Fruit fly (Drosophila melanogaster) whole organism, embryonic: Measurements from ENCODE around the gene D1.

ENCODE experiments used
- Asciz ChIP-seq: fragments of 200-800 bp; sonication (Bioruptor generic); optimal IDR thresholded peaks from 2 replicates; lab custom pipeline; 2017; ENCODE audit warnings: missing biosample characterization, mild to moderate bottlenecking, missing genetic modification characterization, missing genetic modification reagents
- Bdp1 ChIP-seq: fragments of 200-800 bp; sonication (Bioruptor generic); optimal IDR thresholded peaks from 3 replicates; lab custom pipeline; 2016; ENCODE audit warnings: missing biosample characterization, missing genetic modification characterization
- BtbVII ChIP-seq: fragments of 200-800 bp; sonication (Bioruptor generic); optimal IDR thresholded peaks from 3 replicates; lab custom pipeline; 2017; ENCODE audit warnings: missing biosample characterization, mild to moderate bottlenecking, missing genetic modification characterization
- CG10147 ChIP-seq: fragments of 200-800 bp; sonication (Bioruptor generic); optimal IDR thresholded peaks from 2 replicates; lab custom pipeline; 2019; ENCODE audit warnings: missing biosample characterization, mild to moderate bottlenecking, missing genetic modification characterization, moderate library complexity
- CG10431 ChIP-seq: fragments of 200-800 bp; sonication (Bioruptor generic); optimal IDR thresholded peaks from 3 replicates; lab custom pipeline; 2018; ENCODE audit warnings: missing biosample characterization, mild to moderate bottlenecking, missing genetic modification characterization
- CG11696 ChIP-seq: fragments of 200-800 bp; sonication (Bioruptor generic); IDR thresholded peaks from 2 replicates; pipeline ENCODE4 v1.3.6; 2022; ENCODE audit warnings: missing biosample characterization, missing genetic modification characterization
- CG12071 ChIP-seq: fragments of 200-800 bp; sonication (Bioruptor generic); optimal IDR thresholded peaks from 3 replicates; lab custom pipeline; 2018; ENCODE audit warnings: missing biosample characterization, mild to moderate bottlenecking, missing genetic modification characterization
- CG14860 ChIP-seq: fragments of 200-800 bp; sonication (Bioruptor generic); IDR thresholded peaks from 3 replicates; pipeline ENCODE4 v1.3.6; 2022; ENCODE audit warnings: missing biosample characterization, missing genetic modification characterization; ENCODE audit not compliant: partially characterized antibody
- CG15479 ChIP-seq: fragments of 200-800 bp; sonication (Bioruptor generic); optimal IDR thresholded peaks from 3 replicates; lab custom pipeline; 2019; ENCODE audit warnings: missing biosample characterization, mild to moderate bottlenecking, missing genetic modification characterization, moderate library complexity
- CG16779 ChIP-seq: fragments of 200-800 bp; sonication (Bioruptor generic); IDR thresholded peaks from 2 replicates; pipeline ENCODE4 v1.3.6; 2022; ENCODE audit warnings: missing biosample characterization, missing genetic modification characterization
- CG16813 ChIP-seq: fragments of 200-800 bp; sonication (Bioruptor generic); IDR thresholded peaks from 3 replicates; pipeline ENCODE4 v1.3.6; 2022; ENCODE audit warnings: missing biosample characterization, missing genetic modification characterization; ENCODE audit not compliant: partially characterized antibody
- CG18476 ChIP-seq: fragments of 200-800 bp; sonication (Bioruptor generic); optimal IDR thresholded peaks from 2 replicates; lab custom pipeline; 2016; ENCODE audit warnings: missing biosample characterization, mild to moderate bottlenecking, missing genetic modification characterization
- CG18599 ChIP-seq: fragments of 200-800 bp; sonication (Bioruptor generic); optimal IDR thresholded peaks from 3 replicates; lab custom pipeline; 2017; ENCODE audit warnings: missing biosample characterization, missing genetic modification characterization, mild to moderate bottlenecking, moderate library complexity, missing genetic modification reagents
- CG18619 ChIP-seq: fragments of 200-800 bp; sonication (Bioruptor generic); optimal IDR thresholded peaks from 3 replicates; lab custom pipeline; 2017; ENCODE audit warnings: missing biosample characterization, mild to moderate bottlenecking, missing genetic modification characterization
- CG32767 ChIP-seq: fragments of 200-800 bp; sonication (Bioruptor generic); IDR thresholded peaks from 2 replicates; pipeline ENCODE4 v1.3.6; 2022; ENCODE audit warnings: missing biosample characterization, missing genetic modification characterization
- CG4404 ChIP-seq: fragments of 200-800 bp; sonication (Bioruptor generic); IDR thresholded peaks from 2 replicates; pipeline ENCODE4 v1.3.6; 2022; ENCODE audit warnings: missing biosample characterization, missing genetic modification characterization
- CG5180 ChIP-seq: fragments of 200-800 bp; sonication (Bioruptor generic); optimal IDR thresholded peaks from 3 replicates; lab custom pipeline; 2017; ENCODE audit warnings: missing biosample characterization, missing genetic modification characterization, mild to moderate bottlenecking, moderate library complexity, missing genetic modification reagents
- CG6254 ChIP-seq: fragments of 200-800 bp; sonication (Bioruptor generic); optimal IDR thresholded peaks from 3 replicates; lab custom pipeline; 2017; ENCODE audit warnings: mild to moderate bottlenecking, missing biosample characterization, missing genetic modification reagents, missing genetic modification characterization
- CG7786 ChIP-seq: fragments of 200-800 bp; sonication (Bioruptor generic); optimal IDR thresholded peaks from 2 replicates; lab custom pipeline; 2016; ENCODE audit warnings: missing biosample characterization, missing genetic modification characterization
- CoRest ChIP-seq: fragments of 200-800 bp; sonication (Bioruptor generic); optimal IDR thresholded peaks from 3 replicates; lab custom pipeline; 2018; ENCODE audit warnings: missing biosample characterization, mild to moderate bottlenecking, missing genetic modification characterization, moderate library complexity
- Elba2 ChIP-seq: fragments of 200-800 bp; sonication (Bioruptor generic); optimal IDR thresholded peaks from 3 replicates; lab custom pipeline; 2016; ENCODE audit warnings: missing biosample characterization, missing genetic modification characterization
- HLH54F ChIP-seq: fragments of 200-800 bp; sonication (Bioruptor generic); optimal IDR thresholded peaks from 3 replicates; lab custom pipeline; 2016; ENCODE audit warnings: missing biosample characterization, missing genetic modification characterization
- Hmx ChIP-seq: fragments of 200-800 bp; sonication (Bioruptor generic); optimal IDR thresholded peaks from 2 replicates; lab custom pipeline; 2016; ENCODE audit warnings: missing biosample characterization, missing genetic modification characterization
- Hr39 ChIP-seq: fragments of >200 bp; optimal IDR thresholded peaks from 2 replicates; lab custom pipeline; 2017
- Opbp ChIP-seq: fragments of 200-800 bp; sonication (Bioruptor generic); IDR thresholded peaks from 3 replicates; pipeline ENCODE4 v1.3.6; 2022; ENCODE audit warnings: missing biosample characterization, missing genetic modification characterization; ENCODE audit not compliant: partially characterized antibody
- Ssrp ChIP-seq: fragments of 200-800 bp; sonication (Bioruptor generic); optimal IDR thresholded peaks from 2 replicates; lab custom pipeline; 2018; ENCODE audit warnings: missing biosample characterization, mild to moderate bottlenecking, missing genetic modification characterization, moderate library complexity
- Xrp1 ChIP-seq: fragments of 200-800 bp; sonication (Bioruptor generic); IDR thresholded peaks from 2 replicates; pipeline ENCODE4 v1.3.6; 2022; ENCODE audit warnings: missing biosample characterization, missing genetic modification characterization
- aop ChIP-seq: fragments of 200-800 bp; sonication (Bioruptor generic); IDR thresholded peaks from 2 replicates; pipeline ENCODE4 v1.3.6; 2022; ENCODE audit warnings: missing biosample characterization, missing genetic modification characterization
- ash1 ChIP-seq: fragments of 200-800 bp; sonication (Bioruptor generic); optimal IDR thresholded peaks from 2 replicates; lab custom pipeline; 2018; ENCODE audit warnings: missing biosample characterization, mild to moderate bottlenecking, missing genetic modification characterization
- cato ChIP-seq: fragments of 200-800 bp; sonication (Bioruptor generic); optimal IDR thresholded peaks from 2 replicates; lab custom pipeline; 2016; ENCODE audit warnings: missing biosample characterization, missing genetic modification characterization, borderline replicate concordance
- cg ChIP-seq: fragments of 200-800 bp; sonication (Bioruptor generic); optimal IDR thresholded peaks from 3 replicates; lab custom pipeline; 2019; ENCODE audit warnings: missing biosample characterization, mild to moderate bottlenecking, missing genetic modification characterization, moderate library complexity
- ci ChIP-seq: fragments of 200-800 bp; sonication (Bioruptor generic); IDR thresholded peaks from 3 replicates; pipeline ENCODE4 v1.3.6; 2022; ENCODE audit warnings: missing biosample characterization, missing genetic modification characterization
- corto ChIP-seq: fragments of 200-800 bp; sonication (Bioruptor generic); optimal IDR thresholded peaks from 2 replicates; lab custom pipeline; 2016; ENCODE audit warnings: missing biosample characterization, mild to moderate bottlenecking, missing genetic modification characterization, moderate library complexity
- crc ChIP-seq: fragments of 200-800 bp; sonication (Bioruptor generic); optimal IDR thresholded peaks from 2 replicates; lab custom pipeline; 2016; ENCODE audit warnings: missing biosample characterization, missing genetic modification characterization
- crp ChIP-seq, 2 experiments: fragments of 200-800 bp; sonication (Bioruptor generic); optimal IDR thresholded peaks; 2 replicates in 1 of 2; 3 replicates in 1 of 2; lab custom pipeline; 2017; ENCODE audit warnings: missing biosample characterization in 2 of 2, missing genetic modification characterization in 2 of 2, mild to moderate bottlenecking in 1 of 2, moderate library complexity in 1 of 2
- dati ChIP-seq: fragments of 200-800 bp; sonication (Bioruptor generic); IDR thresholded peaks from 2 replicates; pipeline ENCODE4 v1.3.6; 2022; ENCODE audit warnings: missing biosample characterization, missing genetic modification characterization
- gcm2 ChIP-seq: fragments of 200-800 bp; sonication (Bioruptor generic); optimal IDR thresholded peaks from 2 replicates; lab custom pipeline; 2016; ENCODE audit warnings: missing biosample characterization, missing genetic modification characterization
- gt ChIP-seq: fragments of 200-800 bp; sonication (Bioruptor generic); IDR thresholded peaks from 2 replicates; pipeline ENCODE4 v1.3.6; 2022; ENCODE audit warnings: missing biosample characterization, missing genetic modification characterization
- inv ChIP-seq: fragments of 200-800 bp; sonication (Bioruptor generic); IDR thresholded peaks from 2 replicates; pipeline ENCODE4 v1.3.6; 2022; ENCODE audit warnings: missing biosample characterization, missing genetic modification characterization; ENCODE audit not compliant: partially characterized antibody
- lab ChIP-seq: fragments of 200-800 bp; sonication (Bioruptor generic); optimal IDR thresholded peaks from 3 replicates; lab custom pipeline; 2017; ENCODE audit warnings: missing biosample characterization, missing genetic modification characterization, mild to moderate bottlenecking, moderate library complexity, missing genetic modification reagents
- nau ChIP-seq: fragments of 200-800 bp; sonication (Bioruptor generic); optimal IDR thresholded peaks from 3 replicates; lab custom pipeline; 2017; ENCODE audit warnings: missing biosample characterization, mild to moderate bottlenecking, missing genetic modification characterization, missing genetic modification reagents
- oc ChIP-seq: fragments of 200-800 bp; sonication (Bioruptor generic); optimal IDR thresholded peaks from 2 replicates; lab custom pipeline; 2018; ENCODE audit warnings: missing biosample characterization, mild to moderate bottlenecking, missing genetic modification characterization, moderate library complexity
- pzg ChIP-seq: fragments of 200-800 bp; sonication (Bioruptor generic); optimal IDR thresholded peaks from 3 replicates; lab custom pipeline; 2018; ENCODE audit warnings: missing biosample characterization, mild to moderate bottlenecking, missing genetic modification characterization, moderate library complexity
- salm ChIP-seq: fragments of 200-800 bp; sonication (Bioruptor generic); optimal IDR thresholded peaks from 2 replicates; lab custom pipeline; 2018; ENCODE audit warnings: missing biosample characterization, mild to moderate bottlenecking, missing genetic modification characterization
- sug ChIP-seq: fragments of 200-800 bp; optimal IDR thresholded peaks from 2 replicates; lab custom pipeline; 2019; ENCODE audit warnings: missing biosample characterization, mild to moderate bottlenecking, missing genetic modification characterization, moderate library complexity
- tgo ChIP-seq: fragments of 200-800 bp; sonication (Bioruptor generic); IDR thresholded peaks from 3 replicates; pipeline ENCODE4 v1.3.6; 2022; ENCODE audit warnings: missing biosample characterization, missing genetic modification characterization
- tup ChIP-seq: fragments of 200-800 bp; sonication (Bioruptor generic); optimal IDR thresholded peaks from 2 replicates; lab custom pipeline; 2016; ENCODE audit warnings: missing biosample characterization, mild to moderate bottlenecking, missing genetic modification characterization, moderate library complexity
- unpg ChIP-seq: fragments of 200-800 bp; sonication (Bioruptor generic); optimal IDR thresholded peaks from 3 replicates; lab custom pipeline; 2018; ENCODE audit warnings: missing biosample characterization, mild to moderate bottlenecking, missing genetic modification characterization, moderate library complexity

D1 gene

dm6 chr3R:9245576-9246200, 5.2 kb upstream of the D1 start, which contains the start of gene Vps15 (continued):
- TF ChIP-seq inv (GFP tag; lab: Robert Waterston, UW) (peak; percentile 66), CG10431 (GFP tag; lab: Kevin White, UChicago) (peak; percentile 18), nau (GFP tag; lab: Kevin White, UChicago) (no peak), oc (tag; lab: Kevin White, UChicago) (peak; percentile 72), ash1 (GFP tag; lab: Kevin White, UChicago) (no peak), CG11696 (GFP tag; lab: Robert Waterston, UW) (0 out of 2 replicates have a peak, but pooled peaks have one; percentile 25), ci (GFP tag; lab: Robert Waterston, UW) (peak; percentile 77), tup (no peak), gcm2 (no peak), CG18619 (peak; percentile 48), CG6254 (GFP tag; lab: Kevin White, UChicago) (peak; percentile 4), Xrp1 (GFP tag; lab: Robert Waterston, UW) (peak; percentile 85), CG16813 (peak; percentile 82), Asciz (peak; percentile 57), BtbVII (GFP tag; lab: Kevin White, UChicago) (peak; percentile 42), aop (GFP tag; lab: Robert Waterston, UW) (no peak), unpg (peak; percentile 90), CG10147 (peak; percentile 89), Hmx (GFP tag; lab: Kevin White, UChicago) (peak; percentile 70), CG16779 (GFP tag; lab: Robert Waterston, UW) (0 out of 2 replicates have a peak, but pooled peaks have one; percentile 31), CG4404 (GFP tag; lab: Robert Waterston, UW) (peak; percentile 43; the same call in 1 of the 2 replicates), HLH54F (GFP tag; lab: Kevin White, UChicago) (peak; percentile 47), Bdp1 (GFP tag; lab: Kevin White, UChicago) (peak; percentile 5), corto (GFP tag; lab: Kevin White, UChicago) (no peak), crc (GFP tag; lab: Kevin White, UChicago) (peak; percentile 36), CoRest (tag; lab: Kevin White, UChicago) (peak; percentile 86), tgo (GFP tag; lab: Robert Waterston, UW) (peak; percentile 65; the same call in 2 of the 3 replicates), CG7786 (GFP tag; lab: Kevin White, UChicago) (peak; percentile 44), cato (GFP tag; lab: Kevin White, UChicago) (peak; percentile 31), Hr39 (lab: Kevin White, UChicago) (no peak), Elba2 (GFP tag; lab: Kevin White, UChicago) (no peak), CG12071 (GFP tag; lab: Kevin White, UChicago) (no peak), CG32767 (GFP tag; lab: Robert Waterston, UW) (peak; percentile 68), crp (GFP tag; optimal IDR thresholded peaks at IDR 0.05; lab: Kevin White, UChicago) (peak; percentile 43 to 90), Ssrp (tag; lab: Kevin White, UChicago) (peak; percentile 65), salm (tag; lab: Kevin White, UChicago) (peak; percentile 46), Opbp (GFP tag; lab: Robert Waterston, UW) (peak; percentile 50; the same call in 1 of the 3 replicates), CG18476 (GFP tag; lab: Kevin White, UChicago) (peak; percentile 74), lab (GFP tag; lab: Kevin White, UChicago) (peak; percentile 85), CG18599 (peak; percentile 83), gt (GFP tag; lab: Robert Waterston, UW) (no peak), dati (no peak), pzg (GFP tag; lab: Kevin White, UChicago) (peak; percentile 54), CG5180 (peak; percentile 61), CG14860 (GFP tag; lab: Robert Waterston, UW) (peak; percentile 87), cg (GFP tag; lab: Kevin White, UChicago) (no peak), sug (tag; lab: Kevin White, UChicago) (peak; percentile 84), CG15479 (GFP tag; lab: Kevin White, UChicago) (no peak)
